Worm (Caenorhabditis elegans) whole organism, L2 larva: Measurements from ENCODE around the gene R74.8.

Experiments
- R02D3.7 ChIP-seq: fragments of 150-350 bp; optimal IDR thresholded peaks from 2 replicates; lab custom pipeline; 2014; ENCODE audit warnings: missing biosample characterization, missing genetic modification characterization
- egl-27 ChIP-seq: sonication (generic microtip); optimal IDR thresholded peaks from 3 replicates; lab custom pipeline; 2017; ENCODE audit warnings: missing biosample characterization, missing genetic modification reagents, missing genetic modification characterization
- elt-3 ChIP-seq: sonication (generic microtip); optimal IDR thresholded peaks from 2 replicates; lab custom pipeline; 2017; ENCODE audit warnings: missing biosample characterization, missing genetic modification characterization
- lsy-2 ChIP-seq, 2 experiments: fragments of 150-350 bp in 1 of 2; sonication (generic microtip) in 1 of 2; optimal IDR thresholded peaks; 2 replicates each; lab custom pipeline; 2014 to 2017; ENCODE audit warnings: missing biosample characterization in 2 of 2, missing genetic modification characterization in 2 of 2
- snpc-4 ChIP-seq: fragments of 150-350 bp; optimal IDR thresholded peaks from 2 replicates; lab custom pipeline; 2014; ENCODE audit warnings: missing biosample characterization, missing genetic modification characterization
- unc-62 ChIP-seq: fragments of 150-350 bp; optimal IDR thresholded peaks from 2 replicates; lab custom pipeline; 2014; ENCODE audit warnings: missing biosample characterization, missing genetic modification reagents, missing genetic modification characterization
- ztf-11 ChIP-seq: sonication (generic microtip); optimal IDR thresholded peaks from 2 replicates; lab custom pipeline; 2017; ENCODE audit warnings: missing biosample characterization, missing genetic modification characterization

DNA sequence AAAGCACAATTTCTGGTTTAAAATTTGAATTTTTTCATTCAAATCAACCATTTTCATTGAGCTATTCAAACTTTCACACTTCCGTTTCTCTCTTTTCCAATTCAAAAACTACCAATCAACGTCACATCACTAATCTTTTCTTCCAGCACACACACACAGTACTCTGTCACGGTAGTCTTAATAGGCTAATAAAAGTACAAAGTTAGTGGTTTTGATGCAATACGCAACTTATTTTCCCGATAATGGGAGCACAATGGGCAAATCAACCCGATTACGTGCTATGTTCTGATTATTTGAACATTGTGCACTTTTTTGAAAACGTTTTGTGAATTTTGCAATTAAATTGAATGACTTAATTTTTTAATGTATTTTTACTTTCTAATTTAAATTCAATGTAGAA lies 21.3 kb downstream of the R74.8 start:
- no peak for TF ChIP-seq R02D3.7
- no peak for TF ChIP-seq egl-27 (tag; lab: Kevin White, UChicago)
- no peak for TF ChIP-seq snpc-4 (tag; lab: Kevin White, UChicago)
- no peak for TF ChIP-seq unc-62 (GFP tag; lab: Kevin White, UChicago)
- TF ChIP-seq elt-3 (tag; lab: Kevin White, UChicago): no peak
- no peak for TF ChIP-seq lsy-2 (tag; optimal IDR thresholded peaks at IDR 0.05; lab: Kevin White, UChicago)
- no peak for TF ChIP-seq ztf-11 (tag; lab: Kevin White, UChicago)
